Worm (Caenorhabditis elegans): ENCODE results near the gene srd-31.

ce11 chrV:7637801-7638200, 3.2 kb upstream of the srd-31 start, which contains the start of gene clec-45:
- TF ChIP-seq nhr-12 (tag; optimal IDR thresholded peaks at IDR 0.05) (no peak), skn-1 (tag; optimal IDR thresholded peaks at IDR 0.05) (no peak), dmd-4 (tag; optimal IDR thresholded peaks at IDR 0.05) (no peak), ama-1 (optimal IDR thresholded peaks at IDR 0.05) (no peak), F13H6.1 (tag; optimal IDR thresholded peaks at IDR 0.05) (no peak)

All from whole organism, L2 larva.